Fruit fly (Drosophila melanogaster): ENCODE results near the gene CG18809.

The CG18809 gene

dm6 chrX:19694792-19695558, 49.2 kb downstream of the CG18809 start, which contains the start of gene CG14229 (continued):
- TF ChIP-seq HLHmδ (GFP tag; optimal IDR thresholded peaks at IDR 0.05) (no peak), Ravus (GFP tag; IDR thresholded peaks at IDR 0.05) (no peak), aop (GFP tag; IDR thresholded peaks at IDR 0.05) (no peak), gsb-n (tag; optimal IDR thresholded peaks at IDR 0.05) (no peak), Atf-2 (GFP tag; optimal IDR thresholded peaks at IDR 0.05) (no peak), E2f1 (GFP tag; IDR thresholded peaks at IDR 0.05) (no peak), CG18011 (GFP tag; optimal IDR thresholded peaks at IDR 0.05) (no peak), Scr (GFP tag; IDR thresholded peaks at IDR 0.05; ENCODE audit: partially characterized antibody) (peak; percentile 37; the same call in 1 of the 2 replicates), corto (GFP tag; optimal IDR thresholded peaks at IDR 0.05) (no peak), trem (tag; optimal IDR thresholded peaks at IDR 0.05) (no peak), zen (tag; optimal IDR thresholded peaks at IDR 0.05) (no peak), CG18262 (tag; optimal IDR thresholded peaks at IDR 0.05) (peak; percentile 8), Abd-B (GFP tag; optimal IDR thresholded peaks at IDR 0.05) (no peak), Elba2 (GFP tag; optimal IDR thresholded peaks at IDR 0.05) (peak; percentile 98), Fer3 (tag; optimal IDR thresholded peaks at IDR 0.05) (no peak), sens-2 (GFP tag; IDR thresholded peaks at IDR 0.05) (no peak), gcm (GFP tag; optimal IDR thresholded peaks at IDR 0.05) (no peak), Drgx (GFP tag; IDR thresholded peaks at IDR 0.05) (peak; percentile 29; the same call in 1 of the 2 replicates), Hr51 (GFP tag; optimal IDR thresholded peaks at IDR 0.05) (peak in 1 of 2 experiments; percentile 18), pan (optimal IDR thresholded peaks at IDR 0.05) (no peak), pan (GFP tag; optimal IDR thresholded peaks at IDR 0.05 in 1 of 2, IDR thresholded peaks at IDR 0.05 in 1 of 2) (peak in 1 of 2 experiments; percentile 50), pnt (GFP tag; optimal IDR thresholded peaks at IDR 0.05) (no peak), CG3726 (GFP tag; IDR thresholded peaks at IDR 0.05) (no peak), CG11504 (tag; optimal IDR thresholded peaks at IDR 0.05) (peak; percentile 23), CG17359 (tag; optimal IDR thresholded peaks at IDR 0.05) (peak; percentile 32), Adf1 (GFP tag; IDR thresholded peaks at IDR 0.05) (no peak), hkb (optimal IDR thresholded peaks at IDR 0.05) (no peak), hkb (GFP tag; IDR thresholded peaks at IDR 0.05) (0 out of 2 replicates have a peak, but pooled peaks have one; percentile 26), Ada2b (GFP tag; IDR thresholded peaks at IDR 0.05) (peak; percentile 42; the same call in 1 of the 2 replicates), CG30403 (GFP tag; optimal IDR thresholded peaks at IDR 0.05) (peak; percentile 23), CG17568 (GFP tag; optimal IDR thresholded peaks at IDR 0.05) (no peak), tna (GFP tag; IDR thresholded peaks at IDR 0.05; ENCODE audit: partially characterized antibody) (no peak)

- TF ChIP-seq luna (GFP tag; optimal IDR thresholded peaks at IDR 0.05) (peak; percentile 65), CG10209 (GFP tag; optimal IDR thresholded peaks at IDR 0.05) (peak; percentile 82), C15 (GFP tag; IDR thresholded peaks at IDR 0.05) (no peak), Spps (tag; optimal IDR thresholded peaks at IDR 0.05) (peak; percentile 56), Kr (GFP tag; optimal IDR thresholded peaks at IDR 0.05) (no peak), CG3995 (GFP tag; optimal IDR thresholded peaks at IDR 0.05) (peak; percentile 44), CG2116 (GFP tag; optimal IDR thresholded peaks at IDR 0.05) (peak; percentile 49), onecut (GFP tag; IDR thresholded peaks at IDR 0.05) (peak; percentile 78), ap (GFP tag; IDR thresholded peaks at IDR 0.05) (peak; percentile 35; the same call in 1 of the 2 replicates), CG12942 (GFP tag; optimal IDR thresholded peaks at IDR 0.05) (peak; percentile 79), CG3163 (GFP tag; optimal IDR thresholded peaks at IDR 0.05) (peak; percentile 72), seq (GFP tag; IDR thresholded peaks at IDR 0.05) (peak; percentile 85), Xbp1 (GFP tag; optimal IDR thresholded peaks at IDR 0.05) (peak; percentile 87), vvl (GFP tag; IDR thresholded peaks at IDR 0.05) (peak; percentile 82), CG31224 (GFP tag; IDR thresholded peaks at IDR 0.05) (peak; percentile 63), CG18262 (tag; optimal IDR thresholded peaks at IDR 0.05) (peak; percentile 84), CG8478 (optimal IDR thresholded peaks at IDR 0.05) (no peak), H2.0 (GFP tag; IDR thresholded peaks at IDR 0.05) (peak; percentile 64), bsh (GFP tag; optimal IDR thresholded peaks at IDR 0.05) (peak; percentile 76 to 82)
These were observed 51.0 kb downstream of the CG18809 start, which contains the start of gene Mer for dm6 chrX:19692951-19693698. Mer (minus strand) TSS chrX:19693500.

Data from whole organism, embryonic.